Worm (Caenorhabditis elegans): ENCODE results near the gene srx-6.

srx-6 gene

DNA sequence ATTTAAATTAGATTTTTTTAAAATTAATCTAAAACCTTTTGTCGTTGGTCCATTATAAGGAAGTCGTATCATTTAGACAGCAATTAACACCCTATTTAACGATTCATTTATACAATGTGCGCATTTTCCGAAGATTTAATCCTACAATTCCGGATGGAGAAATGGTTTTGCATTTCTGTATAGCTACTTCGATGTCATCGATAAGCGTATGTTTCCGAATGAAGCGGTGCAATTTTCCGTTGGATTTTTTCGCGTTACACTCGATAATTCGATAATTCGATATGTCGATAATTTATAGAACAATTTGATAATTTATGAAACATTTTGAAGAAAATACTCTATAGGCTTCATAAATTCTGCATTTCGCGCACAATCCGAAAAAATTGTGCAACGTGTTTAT lies 38.1 kb downstream of the srx-6 start, which contains the start of gene C13A2.10 (continued):
- TF ChIP-seq nhr-42 (GFP tag; IDR thresholded peaks at IDR 0.05) = no peak
- no peak for TF ChIP-seq ctbp-1 (GFP tag; IDR thresholded peaks at IDR 0.05)

DNA sequence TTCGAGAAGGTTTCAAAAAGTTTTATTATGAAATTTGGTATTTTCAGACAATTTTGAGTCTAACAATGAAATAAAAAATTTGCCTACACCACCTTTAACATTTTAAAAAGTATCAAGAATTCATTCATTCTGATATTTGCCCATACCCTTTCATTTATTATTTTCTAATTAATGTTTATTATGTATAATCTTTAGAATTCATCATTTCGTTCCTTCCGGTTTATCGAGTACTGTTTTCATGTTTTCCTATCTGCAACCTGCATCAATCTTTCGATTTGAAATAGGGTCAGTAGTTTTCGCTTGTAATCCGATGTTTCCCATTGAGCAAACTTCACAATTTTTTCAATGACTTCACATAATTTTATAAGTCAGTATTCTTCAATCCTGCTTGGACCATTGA lies 43.7 kb downstream of the srx-6 start, which contains the start of gene C13A2.6:
Gene C13A2.6 (plus strand): TSS at position 301 of the 400 bp plus-strand sequence.
- TF ChIP-seq spr-1 (tag; optimal IDR thresholded peaks at IDR 0.05) = no peak
- no peak for TF ChIP-seq nhr-111 (GFP tag; optimal IDR thresholded peaks at IDR 0.05)
- TF ChIP-seq lsy-2 (tag; optimal IDR thresholded peaks at IDR 0.05) = no peak
- no peak for TF ChIP-seq zfp-2 (tag; optimal IDR thresholded peaks at IDR 0.05)
- no peak for TF ChIP-seq ceh-82 (tag; optimal IDR thresholded peaks at IDR 0.05)
- TF ChIP-seq arid-1 (GFP tag; conservative IDR thresholded peaks at IDR 0.05) = no peak
- no peak for TF ChIP-seq snpc-4 (tag; optimal IDR thresholded peaks at IDR 0.05)

- TF ChIP-seq Y48G9A.11 (GFP tag; IDR thresholded peaks at IDR 0.05) (no peak), ceh-20 (GFP tag; IDR thresholded peaks at IDR 0.05) (no peak), R02D3.7 (tag; optimal IDR thresholded peaks at IDR 0.05) (no peak), ceh-32 (tag; optimal IDR thresholded peaks at IDR 0.05; ENCODE audit: poor library complexity) (no peak), nhr-10 (tag; optimal IDR thresholded peaks at IDR 0.05) (no peak), mdt-29 (GFP tag; IDR thresholded peaks at IDR 0.05) (no peak), ama-1 (optimal IDR thresholded peaks at IDR 0.05) (no peak), hmg-1.1 (GFP tag; IDR thresholded peaks at IDR 0.05) (no peak)
These were observed 47.1 kb downstream of the srx-6 start, which contains the start of gene C13A2.7 for ce11 chrV:7266021-7266420. TSS of gene C13A2.7 (plus strand) at chrV:7266321.

- TF ChIP-seq nhr-237 (tag; optimal IDR thresholded peaks at IDR 0.05) (no peak), unc-130 (GFP tag; optimal IDR thresholded peaks at IDR 0.05) (no peak), hmg-1.1 (GFP tag; IDR thresholded peaks at IDR 0.05) (no peak), skn-1 (tag; optimal IDR thresholded peaks at IDR 0.05) (no peak), duxl-1 (tag; optimal IDR thresholded peaks at IDR 0.05; ENCODE audit: poor library complexity) (no peak), F10B5.3 (tag; optimal IDR thresholded peaks at IDR 0.05) (no peak), tag-97 (GFP tag; IDR thresholded peaks at IDR 0.05) (no peak)
These were observed 49.1 kb downstream of the srx-6 start, which contains the start of gene C13A2.9 for ce11 chrV:7264042-7264441. TSS of gene C13A2.9 (minus strand) at chrV:7264142.
